Fruit fly (Drosophila melanogaster): Measurements from ENCODE around the gene CG42816.

Gene CG42816

dm6 chr3L:17757156-17758083 is 40.0 kb downstream of the CG42816 start (continued):
- TF ChIP-seq Stat92E (GFP tag; optimal IDR thresholded peaks at IDR 0.05) (peak in 1 of 3 experiments; percentile 77), Max (GFP tag; optimal IDR thresholded peaks at IDR 0.05) (peak; percentile 76), p53 (GFP tag; optimal IDR thresholded peaks at IDR 0.05) (no peak), grn (GFP tag; optimal IDR thresholded peaks at IDR 0.05) (no peak), CG8089 (GFP tag; optimal IDR thresholded peaks at IDR 0.05) (peak; percentile 65), Nf-YC (tag; optimal IDR thresholded peaks at IDR 0.05) (no peak), sna (GFP tag; IDR thresholded peaks at IDR 0.05; ENCODE audit: partially characterized antibody) (no peak), lov (optimal IDR thresholded peaks at IDR 0.05) (no peak), lov (GFP tag; IDR thresholded peaks at IDR 0.05) (0 out of 3 replicates have a peak, but pooled peaks have one; percentile 4), CG6175 (GFP tag; IDR thresholded peaks at IDR 0.05) (no peak), CG11398 (GFP tag; optimal IDR thresholded peaks at IDR 0.05) (no peak), Oli (tag; optimal IDR thresholded peaks at IDR 0.05) (peak; percentile 82), CG7928 (GFP tag; optimal IDR thresholded peaks at IDR 0.05) (no peak), CG6254 (GFP tag; optimal IDR thresholded peaks at IDR 0.05) (peak; percentile 89), CG9817 (tag; optimal IDR thresholded peaks at IDR 0.05) (peak; percentile 37), ci (GFP tag; IDR thresholded peaks at IDR 0.05) (0 out of 3 replicates have a peak, but pooled peaks have one; percentile 13), Ets97D (GFP tag; optimal IDR thresholded peaks at IDR 0.05) (peak; percentile 7), ssp (GFP tag; IDR thresholded peaks at IDR 0.05) (peak; percentile 38; the same call in 1 of the 2 replicates), CG17361 (GFP tag; IDR thresholded peaks at IDR 0.05) (peak; percentile 96), pita (GFP tag; optimal IDR thresholded peaks at IDR 0.05) (no peak), CG31388 (GFP tag; optimal IDR thresholded peaks at IDR 0.05) (peak; percentile 32), MESR4 (GFP tag; optimal IDR thresholded peaks at IDR 0.05) (no peak), repo (GFP tag; optimal IDR thresholded peaks at IDR 0.05) (peak; percentile 39), CG8290 (GFP tag; optimal IDR thresholded peaks at IDR 0.05) (peak; percentile 61), CG8290 (tag; optimal IDR thresholded peaks at IDR 0.05) (peak in 1 of 2 experiments; percentile 55), tx (GFP tag; optimal IDR thresholded peaks at IDR 0.05) (peak; percentile 22), ase (GFP tag; IDR thresholded peaks at IDR 0.05) (peak; percentile 47; the same call in 1 of the 3 replicates), bowl (GFP tag; IDR thresholded peaks at IDR 0.05) (no peak), pnt (GFP tag; optimal IDR thresholded peaks at IDR 0.05) (peak; percentile 51), Hand (GFP tag; optimal IDR thresholded peaks at IDR 0.05) (peak; percentile 36), peb (GFP tag; IDR thresholded peaks at IDR 0.05) (peak; percentile 69), run (tag; optimal IDR thresholded peaks at IDR 0.05) (peak; percentile 67), CG11504 (tag; optimal IDR thresholded peaks at IDR 0.05) (peak; percentile 87), slou (GFP tag; optimal IDR thresholded peaks at IDR 0.05) (peak; percentile 31), caup (GFP tag; optimal IDR thresholded peaks at IDR 0.05; ENCODE audit: severe bottlenecking) (no peak), slp2 (GFP tag; optimal IDR thresholded peaks at IDR 0.05) (peak; percentile 32), CG3281 (GFP tag; optimal IDR thresholded peaks at IDR 0.05) (peak; percentile 53), D19A (tag; optimal IDR thresholded peaks at IDR 0.05) (peak; percentile 88), Pdp1 (GFP tag; optimal IDR thresholded peaks at IDR 0.05) (peak; percentile 59 to 65), crp (GFP tag; optimal IDR thresholded peaks at IDR 0.05) (peak in 1 of 2 experiments; percentile 33), CG9609 (GFP tag; optimal IDR thresholded peaks at IDR 0.05) (peak; percentile 32), hkb (optimal IDR thresholded peaks at IDR 0.05) (no peak), hkb (GFP tag; IDR thresholded peaks at IDR 0.05) (peak; percentile 80), danr (GFP tag; IDR thresholded peaks at IDR 0.05) (peak; percentile 49; the same call in 1 of the 2 replicates), CG32767 (GFP tag; IDR thresholded peaks at IDR 0.05) (peak; percentile 58; the same call in 1 of the 2 replicates), CG2875 (GFP tag; optimal IDR thresholded peaks at IDR 0.05) (peak; percentile 88), CG30431 (GFP tag; optimal IDR thresholded peaks at IDR 0.05) (peak; percentile 77), NK7.1 (GFP tag; optimal IDR thresholded peaks at IDR 0.05) (peak; percentile 35), dm (GFP tag; optimal IDR thresholded peaks at IDR 0.05) (peak; percentile 60)

Data from whole organism, embryonic.